In the genomic region with DNA sequence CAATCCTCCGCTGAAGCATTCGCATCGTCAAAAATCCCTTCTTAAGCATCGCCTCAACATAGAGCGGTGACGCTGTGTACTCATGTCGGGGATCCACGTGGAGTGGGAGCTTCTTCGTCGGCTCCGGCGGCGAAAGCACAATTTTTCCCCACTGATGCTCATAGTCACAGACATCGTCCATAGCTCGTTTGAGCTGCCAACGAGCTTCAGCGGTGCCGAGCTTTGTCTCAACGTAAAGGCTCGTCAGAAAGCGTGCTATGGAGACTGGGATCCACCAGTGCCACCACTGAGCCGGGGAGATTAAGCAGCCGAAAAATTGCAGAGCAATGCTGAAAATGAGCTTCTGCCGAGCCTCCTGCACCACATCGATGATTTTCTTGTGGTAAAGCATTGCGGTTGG, we compare ENCODE assay signal across 2 worm cellular contexts.
TF ChIP-seq lines count a peak whose summit lies in the region.

No protein-coding gene starts in this region.

TF ChIP-seq in whole organism, L4 larva, 104 proteins besides CTCF, POLR2A, EP300 and RAD21:
- TF ChIP-seq spr-1 (tag; optimal IDR thresholded peaks at IDR 0.05; lab: Kevin White, UChicago), result no peak
- no peak for TF ChIP-seq ama-1 (optimal IDR thresholded peaks at IDR 0.05; lab: Kevin White, UChicago)
- TF ChIP-seq ceh-32 (tag; optimal IDR thresholded peaks at IDR 0.05; lab: Kevin White, UChicago; ENCODE audit: poor library complexity), result no peak
- 0 out of 2 replicates have a peak, but pooled peaks have one; percentile 22 for TF ChIP-seq php-3 (GFP tag; IDR thresholded peaks at IDR 0.05; lab: Robert Waterston, UW)
- no peak for TF ChIP-seq nhr-25 (tag; optimal IDR thresholded peaks at IDR 0.05; lab: Kevin White, UChicago; ENCODE audit: borderline replicate concordance, insufficient read depth)
- TF ChIP-seq set-16 (GFP tag; IDR thresholded peaks at IDR 0.05; lab: Robert Waterston, UW), result peak; percentile 57

TF ChIP-seq in whole organism, young adult, 124 proteins besides CTCF, POLR2A, EP300 and RAD21:
- TF ChIP-seq nhr-80 (tag; optimal IDR thresholded peaks at IDR 0.05; lab: Kevin White, UChicago) (no peak), F49E8.2 (tag; optimal IDR thresholded peaks at IDR 0.05; lab: Kevin White, UChicago; ENCODE audit: insufficient read depth) (no peak), ceh-27 (GFP tag; optimal IDR thresholded peaks at IDR 0.05; lab: Kevin White, UChicago) (no peak), zfh-2 (GFP tag; conservative IDR thresholded peaks at IDR 0.05; lab: Robert Waterston, UW) (peak; percentile 70), atf-7 (tag; optimal IDR thresholded peaks at IDR 0.05; lab: Kevin White, UChicago) (no peak), tlf-1 (GFP tag; optimal IDR thresholded peaks at IDR 0.05; lab: Kevin White, UChicago) (no peak), ekl-4 (GFP tag; IDR thresholded peaks at IDR 0.05; lab: Robert Waterston, UW) (no peak), F52B5.7 (tag; optimal IDR thresholded peaks at IDR 0.05; lab: Kevin White, UChicago) (no peak)
